Worm (Caenorhabditis elegans) whole organism, L3 larva: ENCODE data around the gene Y40B10A.11.

Experiments used
- ama-1 ChIP-seq: fragments of 150-350 bp; optimal IDR thresholded peaks from 2 replicates; lab custom pipeline; 2018
- daf-12 ChIP-seq: fragments of 150-350 bp; optimal IDR thresholded peaks from 2 replicates; lab custom pipeline; 2014; ENCODE audit warnings: missing biosample characterization, missing genetic modification reagents, missing genetic modification characterization
- elt-1 ChIP-seq: fragments of 150-350 bp; optimal IDR thresholded peaks from 2 replicates; lab custom pipeline; 2014; ENCODE audit warnings: missing biosample characterization, missing genetic modification characterization
- fkh-10 ChIP-seq: sonication (generic microtip); optimal IDR thresholded peaks from 2 replicates; lab custom pipeline; 2017; ENCODE audit warnings: missing biosample characterization, missing genetic modification reagents, missing genetic modification characterization
- nhr-76 ChIP-seq: fragments of 150-350 bp; sonication (generic microtip); optimal IDR thresholded peaks from 5 replicates; lab custom pipeline; 2014; ENCODE audit warnings: missing biosample characterization, missing genetic modification characterization
- pha-4 ChIP-seq: fragments of 150-350 bp; optimal IDR thresholded peaks from 2 replicates; lab custom pipeline; 2014; ENCODE audit warnings: missing biosample characterization, missing genetic modification reagents, missing genetic modification characterization
- unc-39 ChIP-seq: sonication (generic microtip); optimal IDR thresholded peaks from 4 replicates; lab custom pipeline; 2017; ENCODE audit warnings: missing biosample characterization, missing genetic modification characterization
- ztf-11 ChIP-seq: fragments of 150-350 bp; optimal IDR thresholded peaks from 2 replicates; lab custom pipeline; 2014; ENCODE audit warnings: missing biosample characterization, missing genetic modification characterization
- ztf-4 ChIP-seq: fragments of 150-350 bp; optimal IDR thresholded peaks from 2 replicates; lab custom pipeline; 2014; ENCODE audit warnings: missing biosample characterization, missing genetic modification characterization

DNA sequence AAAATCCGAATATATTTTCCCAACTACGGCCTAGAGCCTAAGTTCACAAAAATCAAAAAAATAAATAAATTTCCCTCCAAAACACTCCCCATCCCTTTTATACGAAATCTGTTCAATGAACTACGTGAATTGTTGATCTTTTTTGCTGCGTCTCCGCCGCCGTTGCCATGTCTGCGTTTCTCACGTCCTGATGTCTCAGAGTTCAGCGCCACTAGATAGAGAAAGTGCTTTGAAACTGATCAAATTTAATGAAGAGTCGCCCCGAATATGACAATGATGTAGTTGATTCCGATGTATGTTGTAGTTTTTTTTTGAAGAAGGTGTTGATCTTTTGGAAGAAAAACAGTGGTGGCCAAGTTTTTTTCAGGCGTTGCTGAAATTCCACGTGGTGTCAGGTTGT is 2.8 kb upstream of the Y40B10A.11 start:
- TF ChIP-seq pha-4 (no peak), daf-12 (tag; lab: Kevin White, UChicago) (no peak), nhr-76 (tag; lab: Kevin White, UChicago) (no peak), fkh-10 (GFP tag; lab: Kevin White, UChicago) (no peak), elt-1 (no peak), unc-39 (tag; lab: Kevin White, UChicago) (no peak), ztf-11 (tag; lab: Kevin White, UChicago) (no peak), ztf-4 (tag; lab: Kevin White, UChicago) (no peak), ama-1 (no peak)
